Worm (Caenorhabditis elegans) whole organism, L2 larva: ENCODE measurements around the gene cln-3.1.

Source experiments
- C34F6.9 ChIP-seq: fragments of 150-350 bp; optimal IDR thresholded peaks from 2 replicates; lab custom pipeline; 2014; ENCODE audit warnings: missing biosample characterization, missing genetic modification characterization
- F13H6.1 ChIP-seq: sonication (generic microtip); optimal IDR thresholded peaks from 2 replicates; lab custom pipeline; 2016; ENCODE audit warnings: missing genetic modification characterization, missing compliant biosample characterization
- Y55F3AM.14 ChIP-seq: fragments of 200-800 bp; sonication (Bioruptor generic); optimal IDR thresholded peaks from 2 replicates; lab custom pipeline; 2018; ENCODE audit warnings: mild to moderate bottlenecking, missing genetic modification characterization, missing compliant biosample characterization
- ZK546.5 ChIP-seq: sonication (generic microtip); optimal IDR thresholded peaks from 2 replicates; lab custom pipeline; 2017; ENCODE audit warnings: missing biosample characterization, missing genetic modification characterization
- alr-1 ChIP-seq: fragments of 150-350 bp; optimal IDR thresholded peaks from 2 replicates; lab custom pipeline; 2014; ENCODE audit warnings: missing biosample characterization, missing genetic modification characterization
- aly-2 ChIP-seq: fragments of 150-350 bp; optimal IDR thresholded peaks from 2 replicates; lab custom pipeline; 2014; ENCODE audit warnings: missing biosample characterization, missing genetic modification characterization
- ama-1 ChIP-seq: fragments of 150-350 bp; optimal IDR thresholded peaks from 2 replicates; lab custom pipeline; 2018; ENCODE audit warnings: inconsistent platforms
- blmp-1 ChIP-seq: sonication (generic microtip); optimal IDR thresholded peaks from 2 replicates; lab custom pipeline; 2017; ENCODE audit warnings: missing genetic modification characterization, mild to moderate bottlenecking, missing compliant biosample characterization, antibody characterized with exemption, moderate library complexity; ENCODE audit not compliant: insufficient read depth
- ceh-16 ChIP-seq: fragments of 150-350 bp; optimal IDR thresholded peaks from 2 replicates; lab custom pipeline; 2014; ENCODE audit warnings: missing biosample characterization, missing genetic modification characterization
- ceh-82 ChIP-seq: fragments of 150-350 bp; optimal IDR thresholded peaks from 2 replicates; lab custom pipeline; 2014; ENCODE audit warnings: missing biosample characterization, missing genetic modification characterization
- crh-2 ChIP-seq: sonication (generic microtip); optimal IDR thresholded peaks from 2 replicates; lab custom pipeline; 2017; ENCODE audit warnings: missing biosample characterization, missing genetic modification characterization
- elt-3 ChIP-seq: sonication (generic microtip); optimal IDR thresholded peaks from 2 replicates; lab custom pipeline; 2017; ENCODE audit warnings: missing biosample characterization, missing genetic modification characterization
- fos-1 ChIP-seq: fragments of 150-350 bp; optimal IDR thresholded peaks from 2 replicates; lab custom pipeline; 2014; ENCODE audit warnings: missing biosample characterization, missing genetic modification characterization
- gmeb-1 ChIP-seq: fragments of 150-350 bp; optimal IDR thresholded peaks from 2 replicates; lab custom pipeline; 2014; ENCODE audit warnings: missing biosample characterization, missing genetic modification characterization
- lin-11 ChIP-seq: fragments of 150-350 bp; sonication (generic microtip); optimal IDR thresholded peaks from 2 replicates; lab custom pipeline; 2014; ENCODE audit warnings: missing biosample characterization, missing genetic modification characterization, inconsistent platforms, mixed read lengths
- lin-13 ChIP-seq: fragments of 150-350 bp; optimal IDR thresholded peaks from 2 replicates; lab custom pipeline; 2014; ENCODE audit warnings: missing biosample characterization, missing genetic modification reagents, missing genetic modification characterization
- lin-39 ChIP-seq: fragments of 150-350 bp; optimal IDR thresholded peaks from 2 replicates; lab custom pipeline; 2014; ENCODE audit warnings: missing biosample characterization, missing genetic modification reagents, missing genetic modification characterization
- lsy-2 ChIP-seq, 2 experiments: fragments of 150-350 bp in 1 of 2; sonication (generic microtip) in 1 of 2; optimal IDR thresholded peaks; 2 replicates each; lab custom pipeline; 2014 to 2017; ENCODE audit warnings: missing biosample characterization in 2 of 2, missing genetic modification characterization in 2 of 2
- mab-5 ChIP-seq: fragments of 150-350 bp; optimal IDR thresholded peaks from 2 replicates; lab custom pipeline; 2014; ENCODE audit warnings: missing biosample characterization, missing genetic modification characterization
- nhr-10 ChIP-seq: sonication (generic microtip); optimal IDR thresholded peaks from 2 replicates; lab custom pipeline; 2017; ENCODE audit warnings: missing biosample characterization, missing genetic modification characterization
- nhr-11 ChIP-seq: fragments of 150-350 bp; optimal IDR thresholded peaks from 2 replicates; lab custom pipeline; 2014; ENCODE audit warnings: missing biosample characterization, missing genetic modification characterization
- nhr-12 ChIP-seq: fragments of 150-350 bp; optimal IDR thresholded peaks from 2 replicates; lab custom pipeline; 2014; ENCODE audit warnings: missing biosample characterization, missing genetic modification characterization
- nhr-129 ChIP-seq: fragments of 150-350 bp; optimal IDR thresholded peaks from 2 replicates; lab custom pipeline; 2014; ENCODE audit warnings: missing biosample characterization, missing genetic modification characterization
- nhr-21 ChIP-seq: fragments of 150-350 bp; optimal IDR thresholded peaks from 2 replicates; lab custom pipeline; 2014; ENCODE audit warnings: missing biosample characterization, missing genetic modification characterization
- nhr-6 ChIP-seq: fragments of 150-350 bp; optimal IDR thresholded peaks from 2 replicates; lab custom pipeline; 2014; ENCODE audit warnings: missing biosample characterization, missing genetic modification characterization
- nhr-77 ChIP-seq: fragments of 150-350 bp; optimal IDR thresholded peaks from 2 replicates; lab custom pipeline; 2014; ENCODE audit warnings: missing biosample characterization, missing genetic modification characterization
- peb-1 ChIP-seq: fragments of 150-350 bp; optimal IDR thresholded peaks from 2 replicates; lab custom pipeline; 2014; ENCODE audit warnings: missing biosample characterization, missing genetic modification characterization
- skn-1 ChIP-seq: sonication (generic microtip); optimal IDR thresholded peaks from 2 replicates; lab custom pipeline; 2017; ENCODE audit warnings: missing biosample characterization, missing genetic modification characterization
- sma-3 ChIP-seq: sonication (generic microtip); optimal IDR thresholded peaks from 2 replicates; lab custom pipeline; 2016; ENCODE audit warnings: missing genetic modification reagents, missing genetic modification characterization, missing compliant biosample characterization
- sma-9 ChIP-seq, 2 experiments: fragments of 150-350 bp in 1 of 2; sonication (generic microtip) in 1 of 2; optimal IDR thresholded peaks; 2 replicates each; lab custom pipeline; 2014 to 2016; ENCODE audit warnings: missing genetic modification characterization in 2 of 2, mild to moderate bottlenecking in 1 of 2, missing biosample characterization in 1 of 2, missing compliant biosample characterization in 1 of 2, missing genetic modification reagents in 1 of 2, moderate library complexity in 1 of 2
- snpc-4 ChIP-seq: fragments of 150-350 bp; optimal IDR thresholded peaks from 2 replicates; lab custom pipeline; 2014; ENCODE audit warnings: missing biosample characterization, missing genetic modification characterization
- unc-39 ChIP-seq: fragments of 150-350 bp; optimal IDR thresholded peaks from 2 replicates; lab custom pipeline; 2014; ENCODE audit warnings: missing biosample characterization, missing genetic modification characterization
- unc-55 ChIP-seq: fragments of 150-350 bp; sonication (generic microtip); optimal IDR thresholded peaks from 3 replicates; lab custom pipeline; 2014; ENCODE audit warnings: missing biosample characterization, missing genetic modification reagents, missing genetic modification characterization
- unc-62 ChIP-seq: fragments of 150-350 bp; optimal IDR thresholded peaks from 2 replicates; lab custom pipeline; 2014; ENCODE audit warnings: missing biosample characterization, missing genetic modification reagents, missing genetic modification characterization
- ztf-1 ChIP-seq: fragments of 200-800 bp; sonication (Bioruptor generic); conservative IDR thresholded peaks from 2 replicates; pipeline ENCODE4 v1.3.6; 2022; ENCODE audit warnings: missing genetic modification characterization, missing compliant biosample characterization
- ztf-11 ChIP-seq: sonication (generic microtip); optimal IDR thresholded peaks from 2 replicates; lab custom pipeline; 2017; ENCODE audit warnings: missing biosample characterization, missing genetic modification characterization
- ztf-4 ChIP-seq: fragments of 150-350 bp; optimal IDR thresholded peaks from 2 replicates; lab custom pipeline; 2014; ENCODE audit warnings: missing biosample characterization, missing genetic modification characterization

Gene cln-3.1

DNA sequence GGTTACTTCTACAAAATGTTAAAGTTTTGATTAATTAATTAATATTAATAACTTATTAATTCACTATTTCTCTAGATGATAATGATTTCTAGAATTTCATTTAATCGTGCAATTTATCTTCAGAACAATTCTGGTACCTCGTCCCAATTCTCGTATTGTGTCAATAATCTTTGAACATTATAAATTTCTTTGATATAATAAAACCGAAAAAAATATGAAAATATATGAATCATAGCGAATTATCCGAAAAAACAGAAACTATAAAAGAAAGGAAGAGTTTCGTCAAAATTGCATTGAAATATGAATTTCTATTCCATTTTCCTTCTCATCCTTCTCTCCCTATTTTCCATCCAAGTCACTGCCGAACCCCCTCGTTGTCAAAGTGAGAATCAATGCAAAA lies 14.7 kb downstream of the cln-3.1 start, which contains the start of gene T19B10.12:
TSS of gene T19B10.12 (plus strand) at position 301 of the 400 bp plus-strand sequence.
- TF ChIP-seq lin-39 (tag; lab: Kevin White, UChicago) (no peak), blmp-1 (tag; lab: Kevin White, UChicago) (no peak), crh-2 (tag; lab: Kevin White, UChicago) (no peak), nhr-21 (tag; lab: Kevin White, UChicago) (no peak), sma-3 (GFP tag; lab: Kevin White, UChicago) (no peak), skn-1 (tag; lab: Kevin White, UChicago) (no peak), lin-13 (GFP tag; lab: Kevin White, UChicago) (no peak), Y55F3AM.14 (no peak), snpc-4 (no peak), sma-9 (GFP tag; optimal IDR thresholded peaks at IDR 0.05; lab: Kevin White, UChicago) (no peak), sma-9 (tag; optimal IDR thresholded peaks at IDR 0.05; lab: Kevin White, UChicago) (no peak), lsy-2 (tag; optimal IDR thresholded peaks at IDR 0.05; lab: Kevin White, UChicago) (no peak), ztf-4 (tag; lab: Kevin White, UChicago) (no peak), unc-62 (GFP tag; lab: Kevin White, UChicago) (no peak), C34F6.9 (tag; lab: Kevin White, UChicago) (no peak), unc-55 (no peak), unc-39 (no peak), nhr-10 (tag; lab: Kevin White, UChicago) (no peak), nhr-6 (no peak), ztf-11 (tag; lab: Kevin White, UChicago) (no peak), aly-2 (tag; lab: Kevin White, UChicago) (no peak)
- TF ChIP-seq, all 48 proteins: peak for 0

DNA sequence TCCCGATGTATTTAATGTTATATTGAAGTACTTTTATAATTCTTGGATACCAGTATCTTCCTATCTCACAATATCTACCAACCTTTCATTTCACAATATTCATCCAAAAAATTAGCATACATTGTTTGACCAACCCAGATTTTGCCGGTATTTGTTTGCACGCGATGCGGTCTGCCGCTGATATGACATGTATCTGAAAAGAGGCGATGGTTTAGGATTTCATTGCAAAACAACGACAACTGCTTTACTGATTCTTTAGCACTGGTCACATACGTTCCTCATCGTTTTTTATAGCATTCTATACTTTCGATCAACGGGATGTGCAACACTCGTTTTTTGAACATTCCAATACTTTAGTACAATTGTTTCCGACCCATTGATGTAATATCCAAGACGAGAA lies 17.6 kb downstream of the cln-3.1 start, which contains the start of gene mam-4:
TSS of gene mam-4 (plus strand) at position 301 of the 400 bp plus-strand sequence.
- TF ChIP-seq nhr-6 (no peak), peb-1 (tag; lab: Kevin White, UChicago) (no peak), gmeb-1 (tag; lab: Kevin White, UChicago) (no peak), elt-3 (tag; lab: Kevin White, UChicago) (no peak), mab-5 (tag; lab: Kevin White, UChicago) (no peak), ceh-16 (tag; lab: Kevin White, UChicago) (no peak), alr-1 (tag; lab: Kevin White, UChicago) (no peak), lin-11 (tag; lab: Kevin White, UChicago) (no peak), nhr-12 (tag; lab: Kevin White, UChicago) (no peak), Y55F3AM.14 (no peak), ztf-1 (GFP tag; lab: Robert Waterston, UW) (no peak), fos-1 (tag; lab: Kevin White, UChicago) (no peak), nhr-11 (tag; lab: Kevin White, UChicago) (no peak), ztf-4 (tag; lab: Kevin White, UChicago) (no peak), unc-62 (GFP tag; lab: Kevin White, UChicago) (no peak), snpc-4 (no peak), ceh-82 (no peak)
- TF ChIP-seq, all 48 proteins: peak for 0

ce11 chrV:11245029-11245428 lies 20.4 kb downstream of the cln-3.1 start:
- TF ChIP-seq crh-2 (tag; lab: Kevin White, UChicago) (no peak), ama-1 (lab: Kevin White, UChicago) (no peak), blmp-1 (tag; lab: Kevin White, UChicago) (no peak), fos-1 (tag; lab: Kevin White, UChicago) (no peak), F13H6.1 (tag; lab: Kevin White, UChicago) (no peak)

DNA sequence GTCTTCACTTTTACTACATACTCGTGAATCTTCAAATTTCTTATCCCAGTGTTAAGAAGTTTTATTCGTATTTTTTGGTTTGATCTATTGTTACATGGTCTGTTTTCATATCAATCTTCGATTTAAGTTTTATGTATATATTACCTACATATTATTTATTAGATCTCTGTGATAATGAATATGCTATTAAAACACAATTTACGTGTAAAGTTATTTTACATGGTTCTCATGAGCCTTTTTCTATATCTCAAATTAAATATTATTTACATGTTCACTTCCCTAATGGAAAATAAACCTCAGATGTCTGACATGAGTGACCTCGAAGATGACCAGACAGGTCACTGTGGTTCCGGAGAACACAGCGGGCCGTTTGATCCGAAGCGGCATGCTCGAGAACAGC lies 20.9 kb downstream of the cln-3.1 start, which contains the start of gene mxl-1:
TSS of gene mxl-1 (plus strand) at position 301 of the 400 bp plus-strand sequence.
- TF ChIP-seq gmeb-1 (tag; lab: Kevin White, UChicago) = no peak
- no peak for TF ChIP-seq ztf-1 (GFP tag; lab: Robert Waterston, UW)
- TF ChIP-seq ZK546.5 = no peak
- no peak for TF ChIP-seq alr-1 (tag; lab: Kevin White, UChicago)
- TF ChIP-seq fos-1 (tag; lab: Kevin White, UChicago) = no peak
- no peak for TF ChIP-seq nhr-6
- TF ChIP-seq ceh-16 (tag; lab: Kevin White, UChicago) = no peak
- no peak for TF ChIP-seq lsy-2 (tag; optimal IDR thresholded peaks at IDR 0.05; lab: Kevin White, UChicago)
- TF ChIP-seq skn-1 (tag; lab: Kevin White, UChicago) = no peak
- no peak for TF ChIP-seq nhr-21 (tag; lab: Kevin White, UChicago)
- TF ChIP-seq aly-2 (tag; lab: Kevin White, UChicago) = no peak
- TF ChIP-seq ceh-82 = no peak
- no peak for TF ChIP-seq sma-3 (GFP tag; lab: Kevin White, UChicago)
- no peak for TF ChIP-seq nhr-12 (tag; lab: Kevin White, UChicago)
- no peak for TF ChIP-seq blmp-1 (tag; lab: Kevin White, UChicago)
- TF ChIP-seq nhr-77 (tag; lab: Kevin White, UChicago) = no peak
- no peak for TF ChIP-seq nhr-129 (tag; lab: Kevin White, UChicago)
- TF ChIP-seq, all 48 proteins: peak for 0
